Fruit fly (Drosophila melanogaster) whole organism: ENCODE data around the gene CG9427.

Experiments used
- CG8478 ChIP-seq: fragments of >200 bp; optimal IDR thresholded peaks from 2 replicates; lab custom pipeline; 2018; ENCODE audit warnings: inconsistent platforms
- Dll ChIP-seq: fragments of >200 bp; optimal IDR thresholded peaks from 2 replicates; lab custom pipeline; 2017
- EcR ChIP-seq, 2 experiments: fragments of >200 bp; optimal IDR thresholded peaks; 2 replicates each; lab custom pipeline; 2017; ENCODE audit warnings: missing biosample characterization in 2 of 2, missing genetic modification characterization in 2 of 2, missing genetic modification reagents in 2 of 2
- pan ChIP-seq: fragments of >200 bp; optimal IDR thresholded peaks from 2 replicates; lab custom pipeline; 2017
- psq ChIP-seq: fragments of >200 bp; optimal IDR thresholded peaks from 2 replicates; lab custom pipeline; 2017
- usp ChIP-seq: fragments of >200 bp; optimal IDR thresholded peaks from 2 replicates; lab custom pipeline; 2017; ENCODE audit warnings: missing biosample characterization, missing genetic modification characterization, mixed read lengths

Gene CG9427

dm6 chr3R:9626880-9627401, at the start of gene CG9427, which contains the start of gene CG8319:
Gene CG9427, minus strand, starts transcription at chr3R:9626930.
Gene CG8319, plus strand, starts transcription at chr3R:9627321.
- TF ChIP-seq usp (no peak), CG8478 (no peak), Dll (lab: Kevin White, UChicago) (no peak), pan (lab: Kevin White, UChicago) (no peak), psq (lab: Kevin White, UChicago) (no peak), EcR (GFP tag; optimal IDR thresholded peaks at IDR 0.05; lab: Kevin White, UChicago) (no peak)

DNA sequence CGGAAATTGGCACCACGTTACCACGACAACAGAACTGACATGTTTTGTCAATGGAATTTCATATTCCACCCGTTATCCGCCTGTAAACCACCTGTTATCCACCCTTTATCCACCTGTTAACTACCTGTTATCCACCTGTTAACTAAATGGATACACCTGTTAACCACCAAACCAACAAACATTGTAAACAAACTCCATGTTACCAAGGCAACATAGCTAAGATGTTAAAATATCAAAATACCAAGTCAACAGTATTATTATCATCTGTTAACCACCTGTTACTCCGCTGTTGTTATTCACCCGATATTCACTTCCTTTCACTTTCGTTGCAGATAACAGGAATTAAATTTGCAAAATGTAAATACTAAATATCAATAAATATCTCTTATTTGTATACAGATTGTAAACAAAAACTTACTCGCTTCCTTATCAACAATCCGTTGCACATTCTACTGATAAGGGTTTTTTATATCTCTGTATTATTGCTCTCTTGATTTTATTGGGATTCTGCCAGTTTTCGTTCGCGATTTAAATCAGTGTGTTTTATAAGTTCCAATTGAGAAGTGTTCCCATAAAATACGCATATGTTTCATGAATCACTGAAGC, 48.3 kb upstream of the CG9427 start, which contains the start of gene Nepl12:
Nepl12 (plus strand) TSS at position 556 of the 606 bp plus-strand sequence.
- TF ChIP-seq usp (no peak), Dll (lab: Kevin White, UChicago) (no peak), EcR (GFP tag; optimal IDR thresholded peaks at IDR 0.05; lab: Kevin White, UChicago) (no peak), CG8478 (no peak), pan (lab: Kevin White, UChicago) (no peak), psq (lab: Kevin White, UChicago) (no peak)

dm6 chr3R:9674196-9674693, 47.5 kb upstream of the CG9427 start, which contains the start of gene Dhc1:
Gene Dhc1, minus strand, starts transcription at chr3R:9674643.
- no peak for TF ChIP-seq pan (lab: Kevin White, UChicago)
- TF ChIP-seq Dll (lab: Kevin White, UChicago), result no peak
- TF ChIP-seq usp, result no peak
- TF ChIP-seq CG8478, result no peak
- TF ChIP-seq psq (lab: Kevin White, UChicago), result no peak
- no peak for TF ChIP-seq EcR (GFP tag; optimal IDR thresholded peaks at IDR 0.05; lab: Kevin White, UChicago)

DNA sequence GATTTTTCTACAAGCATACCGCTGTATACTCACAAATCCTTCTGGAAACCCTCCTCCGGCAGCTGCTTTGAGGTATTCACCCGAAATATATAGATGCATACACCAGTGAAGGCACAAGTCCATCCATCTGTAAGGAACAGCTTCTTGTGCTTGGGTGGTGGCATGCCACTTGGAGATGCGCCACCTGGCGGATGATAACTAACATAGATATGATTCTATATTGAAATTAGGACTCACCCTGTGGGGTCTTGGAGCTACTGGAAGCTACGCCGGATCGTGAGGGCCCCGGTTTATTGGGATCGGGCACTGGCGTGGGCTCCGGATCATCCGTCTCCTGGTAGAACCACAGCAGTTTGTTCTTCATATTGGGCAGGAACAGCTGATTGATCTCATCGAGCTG, 46.5 kb upstream of the CG9427 start:
- TF ChIP-seq CG8478, result no peak
- TF ChIP-seq usp, result no peak
- TF ChIP-seq psq (lab: Kevin White, UChicago), result no peak
- no peak for TF ChIP-seq pan (lab: Kevin White, UChicago)
- no peak for TF ChIP-seq Dll (lab: Kevin White, UChicago)
- no peak for TF ChIP-seq EcR (GFP tag; optimal IDR thresholded peaks at IDR 0.05; lab: Kevin White, UChicago)

- TF ChIP-seq usp (no peak), psq (lab: Kevin White, UChicago) (no peak), EcR (GFP tag; optimal IDR thresholded peaks at IDR 0.05; lab: Kevin White, UChicago) (no peak), pan (lab: Kevin White, UChicago) (no peak), Dll (lab: Kevin White, UChicago) (no peak), CG8478 (no peak)
Observed at dm6 chr3R:9665405-9665804, 38.7 kb upstream of the CG9427 start.

- TF ChIP-seq usp (no peak), Dll (lab: Kevin White, UChicago) (no peak), psq (lab: Kevin White, UChicago) (no peak), CG8478 (no peak), EcR (GFP tag; optimal IDR thresholded peaks at IDR 0.05; lab: Kevin White, UChicago) (no peak), pan (lab: Kevin White, UChicago) (no peak)
Observed at dm6 chr3R:9646104-9646707, 19.5 kb upstream of the CG9427 start, which contains the start of gene Fst. Gene Fst, minus strand, starts transcription at chr3R:9646154.

DNA sequence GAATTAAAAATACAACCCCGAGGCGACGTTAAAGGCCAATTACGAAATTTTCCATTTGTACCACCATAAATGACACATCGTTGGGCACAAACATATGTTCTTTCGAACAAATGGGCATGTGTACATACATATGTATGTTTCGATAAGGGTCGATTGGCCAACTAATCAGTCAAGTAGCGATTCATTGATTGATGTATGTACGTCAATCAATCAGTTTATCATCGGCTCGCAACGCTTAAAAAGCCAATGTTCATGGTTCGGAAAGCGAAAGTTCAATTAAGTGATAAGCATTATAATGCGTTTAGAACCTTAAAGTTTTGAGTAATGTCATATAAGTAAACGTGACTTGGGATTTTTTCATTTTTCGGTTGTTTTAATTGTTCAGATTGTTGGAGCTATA, 17.9 kb upstream of the CG9427 start:
- TF ChIP-seq usp (no peak), CG8478 (no peak), Dll (lab: Kevin White, UChicago) (no peak), pan (lab: Kevin White, UChicago) (no peak), EcR (GFP tag; optimal IDR thresholded peaks at IDR 0.05; lab: Kevin White, UChicago) (no peak), psq (lab: Kevin White, UChicago) (no peak)

- no peak for TF ChIP-seq Dll (lab: Kevin White, UChicago)
- TF ChIP-seq EcR (GFP tag; optimal IDR thresholded peaks at IDR 0.05; lab: Kevin White, UChicago), result no peak
- no peak for TF ChIP-seq pan (lab: Kevin White, UChicago)
- TF ChIP-seq psq (lab: Kevin White, UChicago), result no peak
- no peak for TF ChIP-seq CG8478
- no peak for TF ChIP-seq usp
Observed at dm6 chr3R:9643977-9644376, 17.2 kb upstream of the CG9427 start.

DNA sequence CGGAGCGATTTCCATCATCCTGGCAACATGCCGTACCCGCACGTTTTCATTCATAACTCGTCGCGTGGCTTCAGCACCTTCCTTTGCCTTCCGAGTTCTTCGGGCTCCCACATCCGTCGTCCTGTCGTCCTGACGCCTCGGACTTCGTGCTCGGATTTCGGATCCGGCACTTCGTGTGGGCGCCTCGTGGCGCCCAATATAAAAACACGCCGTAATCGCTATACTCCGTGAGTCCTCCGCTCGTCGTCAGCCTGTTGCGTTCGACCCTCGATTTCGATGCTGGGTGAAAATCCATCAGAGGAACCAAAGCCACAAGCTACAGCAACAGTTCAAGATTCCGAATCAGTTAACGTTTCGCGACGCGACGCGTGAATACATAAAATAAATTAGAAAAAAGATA, 13.6 kb upstream of the CG9427 start:
- TF ChIP-seq Dll (lab: Kevin White, UChicago), result no peak
- no peak for TF ChIP-seq CG8478

dm6 chr3R:9637882-9638281, 11.2 kb upstream of the CG9427 start, which contains the start of gene Dh44:
Gene Dh44, plus strand, starts transcription at chr3R:9638182.
- no peak for TF ChIP-seq psq (lab: Kevin White, UChicago)
- no peak for TF ChIP-seq pan (lab: Kevin White, UChicago)
- TF ChIP-seq CG8478, result no peak
- TF ChIP-seq Dll (lab: Kevin White, UChicago), result no peak
- TF ChIP-seq EcR (GFP tag; optimal IDR thresholded peaks at IDR 0.05; lab: Kevin White, UChicago), result no peak
- no peak for TF ChIP-seq usp

DNA sequence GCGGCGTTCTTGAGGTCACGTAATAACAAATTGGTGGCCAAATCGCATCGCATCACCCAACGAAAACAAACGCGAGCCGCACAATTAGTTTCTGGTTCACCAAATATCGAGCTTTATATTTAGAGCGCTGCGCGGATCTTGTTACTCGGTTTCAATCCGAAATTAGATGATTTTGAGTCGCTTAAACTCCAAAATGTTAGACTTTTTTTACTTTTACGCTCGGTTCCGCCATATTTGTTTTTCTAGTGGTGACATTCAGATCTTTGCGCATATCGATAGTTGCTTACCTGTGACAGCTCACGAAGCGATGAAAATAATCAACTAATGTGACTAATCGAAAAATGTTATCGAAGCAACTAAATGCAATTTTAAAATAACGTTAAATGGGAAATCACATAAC, 10.6 kb upstream of the CG9427 start, which contains the start of gene Scm:
Scm (minus strand) TSS at position 251 of the 400 bp plus-strand sequence.
- no peak for TF ChIP-seq Dll (lab: Kevin White, UChicago)
- TF ChIP-seq EcR (GFP tag; optimal IDR thresholded peaks at IDR 0.05; lab: Kevin White, UChicago), result no peak
- TF ChIP-seq psq (lab: Kevin White, UChicago), result no peak
- TF ChIP-seq CG8478, result no peak
- TF ChIP-seq pan (lab: Kevin White, UChicago), result no peak
- TF ChIP-seq usp, result no peak
